Fruit fly (Drosophila melanogaster) whole organism, wandering third instar larva: ENCODE measurements around the gene CG32369.

Source experiments
- CG9705 ChIP-seq: fragments of 200-800 bp; sonication (Bioruptor generic); optimal IDR thresholded peaks from 2 replicates; lab custom pipeline; 2018; ENCODE audit warnings: missing biosample characterization, mild to moderate bottlenecking, missing genetic modification characterization
- Dfd ChIP-seq: fragments of >200 bp; optimal IDR thresholded peaks from 2 replicates; lab custom pipeline; 2017; ENCODE audit warnings: missing biosample characterization, missing genetic modification characterization
- Myc ChIP-seq: fragments of >200 bp; optimal IDR thresholded peaks from 2 replicates; lab custom pipeline; 2017
- Sp1 ChIP-seq: fragments of 200-800 bp; sonication (Bioruptor generic); optimal IDR thresholded peaks from 3 replicates; lab custom pipeline; 2019; ENCODE audit warnings: missing biosample characterization, mild to moderate bottlenecking, missing genetic modification characterization, moderate library complexity
- brk ChIP-seq: fragments of 200-800 bp; sonication (Bioruptor generic); optimal IDR thresholded peaks from 2 replicates; lab custom pipeline; 2016; ENCODE audit warnings: missing biosample characterization, mild to moderate bottlenecking, missing genetic modification characterization
- ey ChIP-seq: fragments of 200-800 bp; sonication (Bioruptor generic); optimal IDR thresholded peaks from 2 replicates; lab custom pipeline; 2016; ENCODE audit warnings: missing biosample characterization, missing genetic modification characterization
- lola ChIP-seq: fragments of >200 bp; optimal IDR thresholded peaks from 2 replicates; lab custom pipeline; 2017; ENCODE audit warnings: missing biosample characterization, missing genetic modification characterization
- pan ChIP-seq: fragments of >200 bp; optimal IDR thresholded peaks from 2 replicates; lab custom pipeline; 2017
- usp ChIP-seq: fragments of >200 bp; optimal IDR thresholded peaks from 2 replicates; lab custom pipeline; 2017; ENCODE audit warnings: missing biosample characterization, missing genetic modification characterization

dm6 chr3L:7831891-7832290, 22.3 kb upstream of the CG32369 start:
- TF ChIP-seq Dfd = no peak
- TF ChIP-seq Myc (lab: Kevin White, UChicago) = no peak
- no peak for TF ChIP-seq brk
- no peak for TF ChIP-seq Sp1 (GFP tag; lab: Kevin White, UChicago)
- no peak for TF ChIP-seq ey (GFP tag; lab: Kevin White, UChicago)
- TF ChIP-seq lola (GFP tag; lab: Kevin White, UChicago) = no peak
- TF ChIP-seq CG9705 (GFP tag; lab: Kevin White, UChicago) = no peak
- no peak for TF ChIP-seq pan (lab: Kevin White, UChicago)
- TF ChIP-seq usp (GFP tag; lab: Kevin White, UChicago) = no peak
